Fruit fly (Drosophila melanogaster): ENCODE measurements around the gene CG9686.

The CG9686 gene

dm6 chrX:9911026-9911425 lies 31.4 kb downstream of the CG9686 start, which contains the start of gene CG1986:
Gene CG1986, minus strand, starts transcription at chrX:9911126.
- TF ChIP-seq br (GFP tag; optimal IDR thresholded peaks at IDR 0.05) (no peak), h (GFP tag; optimal IDR thresholded peaks at IDR 0.05) (no peak), Hr78 (GFP tag; optimal IDR thresholded peaks at IDR 0.05) (no peak), psq (GFP tag; optimal IDR thresholded peaks at IDR 0.05) (no peak), Abd-B (GFP tag; optimal IDR thresholded peaks at IDR 0.05) (no peak), Rel (GFP tag; optimal IDR thresholded peaks at IDR 0.05) (no peak), Rel (tag; optimal IDR thresholded peaks at IDR 0.05) (no peak), foxo (GFP tag; optimal IDR thresholded peaks at IDR 0.05) (no peak), Mio (GFP tag; optimal IDR thresholded peaks at IDR 0.05) (no peak), sage (GFP tag; optimal IDR thresholded peaks at IDR 0.05) (no peak), HLH106 (tag; optimal IDR thresholded peaks at IDR 0.05) (no peak), CG32264 (GFP tag; optimal IDR thresholded peaks at IDR 0.05) (no peak), lola (GFP tag; optimal IDR thresholded peaks at IDR 0.05) (no peak), OdsH (GFP tag; optimal IDR thresholded peaks at IDR 0.05) (no peak), woc (GFP tag; optimal IDR thresholded peaks at IDR 0.05) (no peak), N (GFP tag; optimal IDR thresholded peaks at IDR 0.05) (no peak)

dm6 chrX:9911751-9912150 lies 32.1 kb downstream of the CG9686 start:
- TF ChIP-seq sage (GFP tag; optimal IDR thresholded peaks at IDR 0.05) (no peak), Dif (GFP tag; optimal IDR thresholded peaks at IDR 0.05; ENCODE audit: partially characterized antibody) (no peak), psq (GFP tag; optimal IDR thresholded peaks at IDR 0.05) (no peak), fru (GFP tag; optimal IDR thresholded peaks at IDR 0.05) (no peak)
